Fruit fly (Drosophila melanogaster): ENCODE measurements around the gene Stt3A.
A peak's percentile ranks its signal among the peaks of the same experiment; 100 is the strongest.

The Stt3A gene

DNA sequence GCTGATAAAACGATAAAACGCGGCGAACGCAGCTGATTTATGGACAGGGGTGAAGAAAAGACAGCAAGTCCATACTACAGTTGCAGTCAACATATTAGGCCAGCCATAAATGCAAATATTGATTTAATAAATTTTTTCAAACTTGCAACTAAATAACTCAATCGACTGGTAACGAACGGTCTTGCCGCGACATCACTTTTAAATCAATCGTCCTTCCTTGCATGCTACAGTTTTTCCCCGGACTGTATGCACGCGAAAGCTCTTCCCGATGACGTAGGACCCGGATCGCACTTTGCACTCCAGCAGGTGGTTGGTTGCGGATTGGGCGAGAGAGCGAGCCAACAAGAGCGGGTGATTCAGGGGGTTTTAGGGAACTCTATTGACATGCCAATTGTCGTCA is 11.2 kb upstream of the Stt3A start (continued):
- TF ChIP-seq Chrac-16 (GFP tag; optimal IDR thresholded peaks at IDR 0.05) (no peak), dm (GFP tag; optimal IDR thresholded peaks at IDR 0.05) (no peak), CG11456 (GFP tag; IDR thresholded peaks at IDR 0.05) (peak; percentile 64; the same call in 1 of the 3 replicates), pnt (GFP tag; optimal IDR thresholded peaks at IDR 0.05) (no peak), HLH3B (GFP tag; IDR thresholded peaks at IDR 0.05) (peak; percentile 18; the same call in 1 of the 2 replicates), Ets97D (GFP tag; optimal IDR thresholded peaks at IDR 0.05) (no peak), CG6791 (GFP tag; IDR thresholded peaks at IDR 0.05; ENCODE audit: partially characterized antibody) (no peak), Mes4 (GFP tag; optimal IDR thresholded peaks at IDR 0.05) (no peak), CG3281 (GFP tag; optimal IDR thresholded peaks at IDR 0.05) (no peak), CkIIα-i1 (GFP tag; IDR thresholded peaks at IDR 0.05) (no peak), ara (GFP tag; IDR thresholded peaks at IDR 0.05) (no peak), slp2 (GFP tag; optimal IDR thresholded peaks at IDR 0.05) (no peak), CG11093 (GFP tag; IDR thresholded peaks at IDR 0.05) (no peak), sob (GFP tag; IDR thresholded peaks at IDR 0.05) (0 out of 2 replicates have a peak, but pooled peaks have one; percentile 24), Ada2b (GFP tag; IDR thresholded peaks at IDR 0.05) (peak; percentile 24; the same call in 1 of the 2 replicates), chn (GFP tag; optimal IDR thresholded peaks at IDR 0.05) (no peak), gem (tag; optimal IDR thresholded peaks at IDR 0.05) (peak; percentile 1), maf-S (GFP tag; optimal IDR thresholded peaks at IDR 0.05) (no peak), CG32532 (GFP tag; IDR thresholded peaks at IDR 0.05) (peak; percentile 20; the same call in 1 of the 2 replicates), mld (GFP tag; IDR thresholded peaks at IDR 0.05; ENCODE audit: partially characterized antibody) (no peak), jigr1 (GFP tag; IDR thresholded peaks at IDR 0.05) (no peak), cwo (GFP tag; optimal IDR thresholded peaks at IDR 0.05) (no peak), CG6854 (GFP tag; optimal IDR thresholded peaks at IDR 0.05) (no peak), CG4854 (GFP tag; optimal IDR thresholded peaks at IDR 0.05) (no peak), tna (GFP tag; IDR thresholded peaks at IDR 0.05; ENCODE audit: partially characterized antibody) (no peak), bbx (GFP tag; IDR thresholded peaks at IDR 0.05; ENCODE audit: partially characterized antibody) (no peak), kay (GFP tag; optimal IDR thresholded peaks at IDR 0.05) (no peak), HLH4C (GFP tag; IDR thresholded peaks at IDR 0.05; ENCODE audit: partially characterized antibody) (no peak), CG14965 (GFP tag; optimal IDR thresholded peaks at IDR 0.05; ENCODE audit: borderline replicate concordance) (no peak), vnd (GFP tag; IDR thresholded peaks at IDR 0.05; ENCODE audit: partially characterized antibody) (no peak), CG9437 (GFP tag; optimal IDR thresholded peaks at IDR 0.05) (no peak), CG13296 (GFP tag; optimal IDR thresholded peaks at IDR 0.05) (no peak), CG2129 (GFP tag; IDR thresholded peaks at IDR 0.05; ENCODE audit: partially characterized antibody) (no peak), CG4617 (GFP tag; optimal IDR thresholded peaks at IDR 0.05; ENCODE audit: borderline replicate concordance) (no peak), CG11696 (GFP tag; IDR thresholded peaks at IDR 0.05) (peak; percentile 72), CG30403 (GFP tag; optimal IDR thresholded peaks at IDR 0.05) (no peak), NC2α (GFP tag; optimal IDR thresholded peaks at IDR 0.05) (no peak), insv (GFP tag; optimal IDR thresholded peaks at IDR 0.05) (no peak), CG7786 (GFP tag; optimal IDR thresholded peaks at IDR 0.05) (no peak), Neu2 (GFP tag; optimal IDR thresholded peaks at IDR 0.05; ENCODE audit: borderline replicate concordance) (no peak), Bgb (GFP tag; IDR thresholded peaks at IDR 0.05; ENCODE audit: partially characterized antibody) (no peak), bsh (GFP tag; optimal IDR thresholded peaks at IDR 0.05) (peak in 1 of 2 experiments; percentile 47), croc (GFP tag; conservative IDR thresholded peaks at IDR 0.05) (no peak), CG17186 (GFP tag; optimal IDR thresholded peaks at IDR 0.05) (no peak), Doc2 (GFP tag; IDR thresholded peaks at IDR 0.05) (no peak), CG11723 (GFP tag; optimal IDR thresholded peaks at IDR 0.05) (no peak), prd (optimal IDR thresholded peaks at IDR 0.05) (no peak), prd (GFP tag; IDR thresholded peaks at IDR 0.05) (peak; percentile 45; the same call in 1 of the 3 replicates), CG8281 (tag; optimal IDR thresholded peaks at IDR 0.05) (no peak), MBD-R2 (GFP tag; IDR thresholded peaks at IDR 0.05) (no peak), CG18011 (GFP tag; optimal IDR thresholded peaks at IDR 0.05) (no peak)
